Worm (Caenorhabditis elegans) whole organism, mixed stage, embryonic: Measurements from ENCODE around the gene C18A3.3.

Experiments used
- M03D4.4 ChIP-seq: sonication (generic microtip); optimal IDR thresholded peaks from 2 replicates; lab custom pipeline; 2017; ENCODE audit warnings: mild to moderate bottlenecking, missing genetic modification characterization, missing compliant biosample characterization
- bed-3 ChIP-seq: fragments of 200-800 bp; sonication (Bioruptor generic); optimal IDR thresholded peaks from 3 replicates; lab custom pipeline; 2018; ENCODE audit warnings: mild to moderate bottlenecking, missing genetic modification characterization, moderate library complexity, missing compliant biosample characterization
- blmp-1 ChIP-seq: fragments of 150-350 bp; optimal IDR thresholded peaks from 2 replicates; lab custom pipeline; 2014; ENCODE audit warnings: missing biosample characterization, missing genetic modification characterization
- ceh-39 ChIP-seq: fragments of 150-350 bp; optimal IDR thresholded peaks from 2 replicates; lab custom pipeline; 2014; ENCODE audit warnings: missing biosample characterization, missing genetic modification characterization
- ceh-43 ChIP-seq: fragments of 200-800 bp; sonication (Bioruptor generic); optimal IDR thresholded peaks from 2 replicates; lab custom pipeline; 2018; ENCODE audit warnings: mild to moderate bottlenecking, missing genetic modification characterization, moderate library complexity, missing compliant biosample characterization
- ceh-83 ChIP-seq: fragments of 200-800 bp; sonication (Bioruptor generic); optimal IDR thresholded peaks from 2 replicates; lab custom pipeline; 2018; ENCODE audit warnings: mild to moderate bottlenecking, missing genetic modification characterization, missing compliant biosample characterization
- ces-1 ChIP-seq: fragments of 150-350 bp; optimal IDR thresholded peaks from 2 replicates; lab custom pipeline; 2014; ENCODE audit warnings: missing biosample characterization, missing genetic modification reagents, missing genetic modification characterization
- cnd-1 ChIP-seq: fragments of 200-800 bp; sonication (Bioruptor generic); optimal IDR thresholded peaks from 2 replicates; lab custom pipeline; 2018; ENCODE audit warnings: mild to moderate bottlenecking, missing genetic modification characterization, missing compliant biosample characterization
- drap-1 ChIP-seq: fragments of 200-800 bp; sonication (Bioruptor generic); optimal IDR thresholded peaks from 3 replicates; lab custom pipeline; 2018; ENCODE audit warnings: mild to moderate bottlenecking, missing genetic modification characterization, missing compliant biosample characterization
- elt-1 ChIP-seq: sonication (generic microtip); optimal IDR thresholded peaks from 2 replicates; lab custom pipeline; 2017; ENCODE audit warnings: missing genetic modification characterization, mild to moderate bottlenecking, missing compliant biosample characterization, antibody characterized with exemption, moderate library complexity, borderline replicate concordance; ENCODE audit not compliant: insufficient read depth
- elt-3 ChIP-seq: fragments of 150-350 bp; optimal IDR thresholded peaks from 2 replicates; lab custom pipeline; 2014; ENCODE audit warnings: missing biosample characterization, missing genetic modification characterization
- flh-1 ChIP-seq: fragments of 200-800 bp; sonication (Bioruptor generic); optimal IDR thresholded peaks from 2 replicates; lab custom pipeline; 2018; ENCODE audit warnings: mild to moderate bottlenecking, missing genetic modification characterization, moderate library complexity, missing compliant biosample characterization
- ham-2 ChIP-seq: fragments of 200-800 bp; sonication (Bioruptor generic); optimal IDR thresholded peaks from 2 replicates; lab custom pipeline; 2018; ENCODE audit warnings: mild to moderate bottlenecking, missing genetic modification characterization, missing compliant biosample characterization
- hlh-1 ChIP-seq: fragments of 150-350 bp; optimal IDR thresholded peaks from 2 replicates; lab custom pipeline; 2014; ENCODE audit warnings: missing biosample characterization, missing genetic modification reagents, missing genetic modification characterization
- lsy-2 ChIP-seq: fragments of 150-350 bp; optimal IDR thresholded peaks from 2 replicates; lab custom pipeline; 2014; ENCODE audit warnings: missing biosample characterization, missing genetic modification characterization
- mep-1 ChIP-seq: fragments of 150-350 bp; optimal IDR thresholded peaks from 2 replicates; lab custom pipeline; 2017; ENCODE audit warnings: missing biosample characterization, missing genetic modification reagents, missing genetic modification characterization, inconsistent platforms
- mls-2 ChIP-seq: sonication (generic microtip); optimal IDR thresholded peaks from 2 replicates; lab custom pipeline; 2016; ENCODE audit warnings: mild to moderate bottlenecking, missing genetic modification characterization, moderate library complexity, missing compliant biosample characterization
- nhr-12 ChIP-seq: fragments of 150-350 bp; optimal IDR thresholded peaks from 2 replicates; lab custom pipeline; 2014; ENCODE audit warnings: missing biosample characterization, missing genetic modification characterization
- nhr-2 ChIP-seq: fragments of 150-350 bp; optimal IDR thresholded peaks from 2 replicates; lab custom pipeline; 2014; ENCODE audit warnings: missing biosample characterization, missing genetic modification characterization
- nhr-237 ChIP-seq: fragments of 150-350 bp; optimal IDR thresholded peaks from 2 replicates; lab custom pipeline; 2014; ENCODE audit warnings: missing biosample characterization, missing genetic modification characterization
- nhr-28 ChIP-seq: fragments of 150-350 bp; optimal IDR thresholded peaks from 2 replicates; lab custom pipeline; 2014; ENCODE audit warnings: missing biosample characterization, missing genetic modification characterization
- nhr-76 ChIP-seq: sonication (generic microtip); optimal IDR thresholded peaks from 2 replicates; lab custom pipeline; 2017; ENCODE audit warnings: missing biosample characterization, missing genetic modification characterization
- pha-4 ChIP-seq: fragments of 150-350 bp; optimal IDR thresholded peaks from 2 replicates; lab custom pipeline; 2018; ENCODE audit warnings: missing biosample characterization, missing genetic modification reagents, missing genetic modification characterization
- sem-2 ChIP-seq: fragments of 200-800 bp; sonication (Bioruptor generic); optimal IDR thresholded peaks from 2 replicates; lab custom pipeline; 2018; ENCODE audit warnings: mild to moderate bottlenecking, missing genetic modification characterization, missing compliant biosample characterization
- snpc-4 ChIP-seq: fragments of 150-350 bp; optimal IDR thresholded peaks from 2 replicates; lab custom pipeline; 2014; ENCODE audit warnings: missing biosample characterization, missing genetic modification characterization
- sptf-1 ChIP-seq: sonication (generic microtip); optimal IDR thresholded peaks from 2 replicates; lab custom pipeline; 2017; ENCODE audit warnings: mild to moderate bottlenecking, missing genetic modification characterization, moderate library complexity, missing compliant biosample characterization
- unc-120 ChIP-seq: sonication (generic microtip); optimal IDR thresholded peaks from 2 replicates; lab custom pipeline; 2017; ENCODE audit warnings: missing genetic modification characterization, missing compliant biosample characterization; ENCODE audit not compliant: poor library complexity, severe bottlenecking
- unc-39 ChIP-seq: fragments of 150-350 bp; optimal IDR thresholded peaks from 2 replicates; lab custom pipeline; 2014; ENCODE audit warnings: missing biosample characterization, missing genetic modification characterization
- zip-8 ChIP-seq: fragments of 150-350 bp; optimal IDR thresholded peaks from 2 replicates; lab custom pipeline; 2014; ENCODE audit warnings: missing biosample characterization, missing genetic modification characterization
- ztf-11 ChIP-seq: fragments of 150-350 bp; optimal IDR thresholded peaks from 2 replicates; lab custom pipeline; 2014; ENCODE audit warnings: missing biosample characterization, missing genetic modification characterization

C18A3.3 gene

DNA sequence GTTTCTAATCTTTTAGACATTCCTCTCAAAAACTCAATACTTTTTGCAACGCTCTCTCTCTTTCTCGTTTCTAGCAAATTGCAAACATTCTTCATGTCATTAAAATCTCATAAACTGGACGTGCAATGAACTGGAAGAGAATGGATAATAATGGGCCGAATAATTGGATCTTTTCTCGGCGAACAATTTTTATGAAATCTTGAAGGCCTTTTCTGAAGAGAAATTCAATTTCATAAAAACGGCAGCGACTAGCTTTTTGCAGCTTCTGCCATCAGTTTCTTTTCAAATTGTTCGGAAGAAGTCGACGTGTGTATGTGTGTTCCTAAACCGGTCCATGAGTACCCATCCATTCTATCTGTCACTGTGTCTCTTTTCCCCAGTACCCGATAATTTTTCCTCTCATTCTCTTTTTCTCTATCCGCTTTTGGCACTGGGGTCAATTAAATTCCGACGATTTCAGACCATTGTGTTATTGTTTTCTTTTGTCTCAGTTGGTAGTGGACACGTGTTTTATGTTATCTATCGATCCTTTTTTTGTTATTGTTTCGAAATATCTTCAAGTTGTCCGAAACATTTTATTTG lies 13.4 kb upstream of the C18A3.3 start:
- TF ChIP-seq drap-1 (no peak), elt-3 (no peak), bed-3 (GFP tag; lab: Kevin White, UChicago) (no peak), zip-8 (tag; lab: Kevin White, UChicago) (no peak), nhr-2 (no peak), ceh-43 (no peak), ces-1 (GFP tag; lab: Kevin White, UChicago) (peak; percentile 77), ham-2 (GFP tag; lab: Kevin White, UChicago) (no peak)

DNA sequence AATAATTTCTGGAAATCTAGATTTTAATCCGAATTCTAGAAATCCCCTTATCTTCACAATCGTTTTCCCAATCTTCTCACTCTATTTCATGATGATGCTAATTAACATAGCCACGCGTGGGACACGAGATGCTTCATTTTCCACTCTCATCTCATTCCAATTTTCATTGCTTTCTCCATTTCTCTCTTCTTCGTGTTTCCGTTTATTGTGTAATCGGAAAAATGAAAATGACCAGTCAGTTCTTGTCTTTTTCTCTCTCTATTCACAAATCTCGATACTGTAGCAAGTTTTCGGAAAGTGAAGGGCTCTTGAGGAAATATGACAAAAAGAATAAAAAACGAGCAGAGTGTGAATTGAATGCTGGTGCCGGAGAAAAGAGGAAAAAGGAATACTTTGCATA lies 11.6 kb upstream of the C18A3.3 start:
- TF ChIP-seq ces-1 (GFP tag; lab: Kevin White, UChicago) (peak; percentile 2), ceh-43 (no peak), mls-2 (tag; lab: Kevin White, UChicago) (no peak), sptf-1 (tag; lab: Kevin White, UChicago) (no peak), nhr-12 (no peak), elt-1 (tag; lab: Kevin White, UChicago) (peak; percentile 56)

DNA sequence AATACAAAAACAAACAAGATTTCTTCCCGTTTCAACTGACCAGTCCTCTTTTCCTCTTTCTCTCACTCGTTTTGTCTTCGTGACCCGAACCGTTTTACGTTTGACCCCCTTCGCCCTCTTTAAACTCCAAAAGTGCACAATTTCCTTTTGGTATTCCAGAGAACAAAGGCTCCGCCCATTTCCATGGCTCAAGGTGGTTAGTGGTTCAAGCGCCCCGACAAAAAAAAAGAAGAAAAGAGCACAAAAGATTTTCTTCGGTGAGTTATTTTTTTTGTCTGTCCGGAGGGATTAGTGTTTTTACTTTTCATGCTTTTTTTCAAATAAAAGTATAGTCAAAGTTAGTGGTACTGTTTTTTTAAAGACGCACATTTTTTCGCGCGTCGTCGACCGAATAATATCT lies 8.6 kb upstream of the C18A3.3 start, which contains the start of gene osta-2:
Gene osta-2, plus strand, starts transcription at position 160 of the 400 bp plus-strand sequence.
- TF ChIP-seq drap-1 (no peak), nhr-76 (no peak), pha-4 (tag; lab: Kevin White, UChicago) (no peak), ham-2 (GFP tag; lab: Kevin White, UChicago) (no peak), blmp-1 (tag; lab: Kevin White, UChicago) (no peak), cnd-1 (tag; lab: Kevin White, UChicago) (no peak), ceh-83 (GFP tag; lab: Kevin White, UChicago) (no peak), nhr-28 (tag; lab: Kevin White, UChicago) (no peak), lsy-2 (tag; lab: Kevin White, UChicago) (no peak), ceh-39 (no peak), unc-39 (no peak), nhr-2 (no peak), elt-1 (tag; lab: Kevin White, UChicago) (no peak), sem-2 (GFP tag; lab: Kevin White, UChicago) (no peak), mep-1 (tag; lab: Kevin White, UChicago) (no peak), sptf-1 (tag; lab: Kevin White, UChicago) (no peak), unc-120 (tag; lab: Kevin White, UChicago) (no peak), ztf-11 (no peak), hlh-1 (tag; lab: Kevin White, UChicago) (no peak)

DNA sequence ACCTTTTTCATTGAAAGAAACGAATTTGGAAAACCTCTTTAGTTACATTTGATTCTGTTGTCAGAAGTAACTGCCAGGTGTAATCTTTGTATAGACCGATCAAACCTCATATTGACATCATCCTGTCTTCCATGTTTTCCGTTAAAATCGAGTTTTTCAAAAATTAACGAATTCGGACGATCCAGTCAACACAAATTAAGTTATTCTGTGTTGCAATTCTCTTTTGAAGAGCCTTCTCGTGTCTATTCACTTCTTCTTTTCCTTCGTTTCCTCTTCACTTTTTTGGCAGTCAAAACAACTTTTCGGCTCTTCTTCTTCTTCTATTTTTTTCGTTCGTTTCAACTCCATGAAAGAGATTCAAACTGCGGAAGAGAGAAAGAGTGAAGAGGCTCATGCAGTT lies 8.0 kb upstream of the C18A3.3 start:
- no peak for TF ChIP-seq ceh-39
- TF ChIP-seq ces-1 (GFP tag; lab: Kevin White, UChicago), result peak; percentile 89
- TF ChIP-seq blmp-1 (tag; lab: Kevin White, UChicago), result no peak
- no peak for TF ChIP-seq nhr-76
- TF ChIP-seq sptf-1 (tag; lab: Kevin White, UChicago), result no peak
- TF ChIP-seq, all 35 proteins: peak for 1

DNA sequence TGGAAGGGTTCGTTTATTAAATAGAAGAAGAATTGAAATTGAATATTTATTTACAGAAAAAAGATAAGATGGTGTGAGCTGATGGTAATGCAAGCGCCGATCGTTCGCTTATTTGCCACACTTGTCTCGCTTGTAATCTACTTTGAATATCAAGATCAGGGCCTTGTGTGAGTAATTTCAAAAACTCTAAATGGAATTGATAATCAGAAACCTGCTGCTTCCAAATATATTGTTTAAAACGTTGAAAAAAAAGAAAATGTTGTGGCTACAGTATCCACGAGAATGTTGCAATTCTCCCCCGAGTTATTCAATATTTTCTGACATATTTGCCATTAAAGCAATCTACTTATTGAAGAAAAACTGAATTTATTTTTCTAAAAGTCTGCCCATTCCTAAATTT lies 5.3 kb upstream of the C18A3.3 start:
- TF ChIP-seq mls-2 (tag; lab: Kevin White, UChicago) (no peak), mep-1 (tag; lab: Kevin White, UChicago) (no peak), flh-1 (GFP tag; lab: Kevin White, UChicago) (no peak), M03D4.4 (tag; lab: Kevin White, UChicago) (no peak), blmp-1 (tag; lab: Kevin White, UChicago) (no peak), zip-8 (tag; lab: Kevin White, UChicago) (no peak), snpc-4 (tag; lab: Kevin White, UChicago) (no peak), ceh-43 (no peak), drap-1 (no peak), nhr-237 (tag; lab: Kevin White, UChicago) (no peak)

DNA sequence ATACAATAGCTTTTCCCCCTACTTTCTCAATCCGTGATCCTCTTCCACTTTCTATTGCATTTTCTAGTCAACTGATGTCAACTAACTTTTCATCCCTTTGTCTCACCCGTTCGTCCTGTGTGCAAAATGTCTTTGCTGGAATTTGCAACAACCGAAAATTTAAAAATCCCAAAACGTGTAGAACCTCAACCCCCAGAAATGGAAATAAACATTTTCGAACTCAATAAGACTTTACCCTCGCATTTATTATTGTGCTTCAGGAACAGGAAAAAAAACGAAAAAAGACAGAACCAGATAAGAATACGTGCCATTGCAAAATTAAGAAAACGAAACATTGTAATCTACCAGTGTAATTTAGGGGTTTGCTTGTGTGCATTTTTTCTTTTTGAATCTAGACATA lies 4.0 kb upstream of the C18A3.3 start:
- TF ChIP-seq M03D4.4 (tag; lab: Kevin White, UChicago) (no peak), ceh-43 (no peak), elt-3 (peak; percentile 23)
